Worm (Caenorhabditis elegans): Measurements from ENCODE around the gene C05D12.4.

C05D12.4 gene

ce11 chrII:11455140-11455539, 23.5 kb downstream of the C05D12.4 start:
- TF ChIP-seq tbx-2 (tag; optimal IDR thresholded peaks at IDR 0.05), result no peak
- no peak for TF ChIP-seq nhr-43 (tag; optimal IDR thresholded peaks at IDR 0.05; ENCODE audit: poor library complexity, severe bottlenecking)
- no peak for TF ChIP-seq ceh-82 (tag; optimal IDR thresholded peaks at IDR 0.05)
- no peak for TF ChIP-seq nhr-12 (tag; optimal IDR thresholded peaks at IDR 0.05)
- TF ChIP-seq egl-27 (tag; optimal IDR thresholded peaks at IDR 0.05), result no peak
- TF ChIP-seq aly-2 (tag; optimal IDR thresholded peaks at IDR 0.05), result no peak
- no peak for TF ChIP-seq nhr-67 (tag; optimal IDR thresholded peaks at IDR 0.05)
- TF ChIP-seq zag-1 (tag; optimal IDR thresholded peaks at IDR 0.05), result no peak
- TF ChIP-seq jun-1 (tag; optimal IDR thresholded peaks at IDR 0.05), result no peak
- no peak for TF ChIP-seq lin-15B (tag; optimal IDR thresholded peaks at IDR 0.05)
- TF ChIP-seq ceh-9 (tag; optimal IDR thresholded peaks at IDR 0.05), result no peak
- TF ChIP-seq ztf-11 (tag; optimal IDR thresholded peaks at IDR 0.05), result no peak
- TF ChIP-seq fkh-10 (GFP tag; optimal IDR thresholded peaks at IDR 0.05), result no peak
- TF ChIP-seq elt-3 (tag; optimal IDR thresholded peaks at IDR 0.05), result no peak
- TF ChIP-seq unc-62 (GFP tag; optimal IDR thresholded peaks at IDR 0.05), result no peak

ce11 chrII:11455715-11456114, 24.0 kb downstream of the C05D12.4 start:
- TF ChIP-seq nhr-28 (tag; optimal IDR thresholded peaks at IDR 0.05) (no peak), ama-1 (optimal IDR thresholded peaks at IDR 0.05) (peak; percentile 3), lsy-12 (tag; optimal IDR thresholded peaks at IDR 0.05) (no peak)

- TF ChIP-seq pqm-1 (tag; optimal IDR thresholded peaks at IDR 0.05), result peak; percentile 33
- TF ChIP-seq zag-1 (tag; optimal IDR thresholded peaks at IDR 0.05), result no peak
- TF ChIP-seq elt-2 (tag; optimal IDR thresholded peaks at IDR 0.05), result peak; percentile 58
These were observed 28.2 kb downstream of the C05D12.4 start for ce11 chrII:11459883-11460282.

ce11 chrII:11463899-11464298, 32.2 kb downstream of the C05D12.4 start:
- no peak for TF ChIP-seq lin-39 (tag; optimal IDR thresholded peaks at IDR 0.05)
- TF ChIP-seq ztf-4 (tag; optimal IDR thresholded peaks at IDR 0.05), result no peak
- TF ChIP-seq unc-39 (tag; optimal IDR thresholded peaks at IDR 0.05), result no peak
- peak; percentile 81 for TF ChIP-seq R02D3.7 (tag; optimal IDR thresholded peaks at IDR 0.05)
- TF ChIP-seq nhr-76 (tag; optimal IDR thresholded peaks at IDR 0.05), result no peak
- TF ChIP-seq elt-2 (tag; optimal IDR thresholded peaks at IDR 0.05), result no peak
- TF ChIP-seq skn-1 (tag; optimal IDR thresholded peaks at IDR 0.05), result no peak
- no peak for TF ChIP-seq nhr-11 (tag; optimal IDR thresholded peaks at IDR 0.05)
- TF ChIP-seq elt-1 (tag; optimal IDR thresholded peaks at IDR 0.05), result no peak
- no peak for TF ChIP-seq ama-1 (optimal IDR thresholded peaks at IDR 0.05)
- TF ChIP-seq egl-27 (tag; optimal IDR thresholded peaks at IDR 0.05), result no peak
- TF ChIP-seq fos-1 (tag; optimal IDR thresholded peaks at IDR 0.05), result no peak
- no peak for TF ChIP-seq nhr-28 (tag; optimal IDR thresholded peaks at IDR 0.05)
- peak; percentile 28 for TF ChIP-seq lin-15B (tag; optimal IDR thresholded peaks at IDR 0.05)
- TF ChIP-seq tbx-2 (tag; optimal IDR thresholded peaks at IDR 0.05), result no peak
- no peak for TF ChIP-seq ztf-11 (tag; optimal IDR thresholded peaks at IDR 0.05)
- no peak for TF ChIP-seq unc-62 (GFP tag; optimal IDR thresholded peaks at IDR 0.05)

ce11 chrII:11464427-11464944, 32.8 kb downstream of the C05D12.4 start, which contains the start of the genes aars-1 and rga-1:
TSS of gene aars-1 (minus strand) at chrII:11464497.
TSS of gene rga-1 (plus strand) at chrII:11464894.
- TF ChIP-seq lin-39 (tag; optimal IDR thresholded peaks at IDR 0.05), result no peak
- peak; percentile 76 for TF ChIP-seq elt-2 (tag; optimal IDR thresholded peaks at IDR 0.05)
- no peak for TF ChIP-seq fkh-10 (GFP tag; optimal IDR thresholded peaks at IDR 0.05)
- TF ChIP-seq sea-2 (GFP tag; optimal IDR thresholded peaks at IDR 0.05), result no peak
- TF ChIP-seq unc-39 (tag; optimal IDR thresholded peaks at IDR 0.05), result no peak
- TF ChIP-seq fos-1 (tag; optimal IDR thresholded peaks at IDR 0.05), result no peak
- no peak for TF ChIP-seq nhr-67 (tag; optimal IDR thresholded peaks at IDR 0.05)
- peak; percentile 83 for TF ChIP-seq nhr-25 (tag; optimal IDR thresholded peaks at IDR 0.05)
- TF ChIP-seq ceh-82 (tag; optimal IDR thresholded peaks at IDR 0.05), result no peak
- peak; percentile 73 for TF ChIP-seq nhr-43 (tag; optimal IDR thresholded peaks at IDR 0.05; ENCODE audit: poor library complexity, severe bottlenecking)
- TF ChIP-seq snpc-4 (tag; optimal IDR thresholded peaks at IDR 0.05), result peak; percentile 29
- TF ChIP-seq R02D3.7 (tag; optimal IDR thresholded peaks at IDR 0.05), result peak; percentile 35
- TF ChIP-seq mdl-1 (tag; optimal IDR thresholded peaks at IDR 0.05), result no peak
- TF ChIP-seq pqm-1 (tag; optimal IDR thresholded peaks at IDR 0.05), result peak; percentile 82
- no peak for TF ChIP-seq ceh-9 (tag; optimal IDR thresholded peaks at IDR 0.05)
- TF ChIP-seq eor-1 (tag; optimal IDR thresholded peaks at IDR 0.05), result no peak
- TF ChIP-seq elt-3 (tag; optimal IDR thresholded peaks at IDR 0.05), result no peak
- TF ChIP-seq fkh-2 (tag; optimal IDR thresholded peaks at IDR 0.05), result peak; percentile 53
- no peak for TF ChIP-seq ZK546.5 (tag; optimal IDR thresholded peaks at IDR 0.05)
- no peak for TF ChIP-seq ceh-16 (tag; optimal IDR thresholded peaks at IDR 0.05)
- no peak for TF ChIP-seq nhr-237 (tag; optimal IDR thresholded peaks at IDR 0.05)
- TF ChIP-seq lin-15B (tag; optimal IDR thresholded peaks at IDR 0.05), result peak; percentile 28
- no peak for TF ChIP-seq egl-27 (tag; optimal IDR thresholded peaks at IDR 0.05)
- TF ChIP-seq ceh-28 (tag; optimal IDR thresholded peaks at IDR 0.05), result peak; percentile 70
- TF ChIP-seq daf-12 (tag; optimal IDR thresholded peaks at IDR 0.05), result no peak
- peak; percentile 55 for TF ChIP-seq egl-5 (tag; optimal IDR thresholded peaks at IDR 0.05)
- no peak for TF ChIP-seq mml-1 (tag; optimal IDR thresholded peaks at IDR 0.05)
- no peak for TF ChIP-seq ztf-11 (tag; optimal IDR thresholded peaks at IDR 0.05)
- TF ChIP-seq unc-62 (GFP tag; optimal IDR thresholded peaks at IDR 0.05), result no peak
- TF ChIP-seq skn-1 (tag; optimal IDR thresholded peaks at IDR 0.05), result no peak
- TF ChIP-seq nhr-23 (tag; optimal IDR thresholded peaks at IDR 0.05), result peak; percentile 71
- TF ChIP-seq aly-2 (tag; optimal IDR thresholded peaks at IDR 0.05), result no peak
- TF ChIP-seq tbx-2 (tag; optimal IDR thresholded peaks at IDR 0.05), result no peak
- no peak for TF ChIP-seq nhr-76 (tag; optimal IDR thresholded peaks at IDR 0.05)
